Fruit fly (Drosophila melanogaster) whole organism, embryonic: ENCODE data around the gene Bet5.
A peak's percentile ranks its signal among the peaks of the same experiment; 100 is the strongest.

Experiments
- Blimp-1 ChIP-seq: fragments of 200-800 bp; sonication (Bioruptor generic); optimal IDR thresholded peaks from 3 replicates; lab custom pipeline; 2018; ENCODE audit warnings: missing biosample characterization, missing genetic modification characterization, mild to moderate bottlenecking, moderate library complexity, missing genetic modification reagents
- CG10565 ChIP-seq: fragments of 200-800 bp; sonication (Bioruptor generic); optimal IDR thresholded peaks from 3 replicates; lab custom pipeline; 2016; ENCODE audit warnings: missing biosample characterization, mild to moderate bottlenecking, missing genetic modification characterization
- CG11560 ChIP-seq: fragments of 200-800 bp; sonication (Bioruptor generic); IDR thresholded peaks from 3 replicates; pipeline ENCODE4 v1.3.6; 2022; ENCODE audit warnings: missing biosample characterization, missing genetic modification characterization
- CG12219 ChIP-seq: fragments of 200-800 bp; sonication (Bioruptor generic); optimal IDR thresholded peaks from 3 replicates; lab custom pipeline; 2018; ENCODE audit warnings: missing biosample characterization, mild to moderate bottlenecking, missing genetic modification characterization
- CG13624 ChIP-seq: fragments of 200-800 bp; sonication (Bioruptor generic); optimal IDR thresholded peaks from 2 replicates; lab custom pipeline; 2016; ENCODE audit warnings: missing biosample characterization, missing genetic modification characterization
- CG15269 ChIP-seq: fragments of 200-800 bp; sonication (Bioruptor generic); optimal IDR thresholded peaks from 2 replicates; lab custom pipeline; 2018; ENCODE audit warnings: missing biosample characterization, mild to moderate bottlenecking, missing genetic modification characterization, moderate library complexity
- CG16813 ChIP-seq: fragments of 200-800 bp; sonication (Bioruptor generic); IDR thresholded peaks from 3 replicates; pipeline ENCODE4 v1.3.6; 2022; ENCODE audit warnings: missing biosample characterization, missing genetic modification characterization; ENCODE audit not compliant: partially characterized antibody
- CG18262 ChIP-seq: fragments of 200-800 bp; optimal IDR thresholded peaks from 3 replicates; lab custom pipeline; 2019; ENCODE audit warnings: missing biosample characterization, mild to moderate bottlenecking, missing genetic modification characterization, moderate library complexity
- CG30020 ChIP-seq: fragments of 200-800 bp; optimal IDR thresholded peaks from 2 replicates; lab custom pipeline; 2019; ENCODE audit warnings: missing biosample characterization, mild to moderate bottlenecking, missing genetic modification characterization, moderate library complexity
- CG30403 ChIP-seq: fragments of 200-800 bp; sonication (Bioruptor generic); optimal IDR thresholded peaks from 3 replicates; lab custom pipeline; 2016; ENCODE audit warnings: missing biosample characterization, missing genetic modification characterization
- CG3065 ChIP-seq: fragments of 200-800 bp; sonication (Bioruptor generic); optimal IDR thresholded peaks from 2 replicates; lab custom pipeline; 2016; ENCODE audit warnings: missing biosample characterization, missing genetic modification characterization
- CG31365 ChIP-seq: fragments of 200-800 bp; sonication (Bioruptor generic); optimal IDR thresholded peaks from 2 replicates; lab custom pipeline; 2018; ENCODE audit warnings: missing biosample characterization, mild to moderate bottlenecking, missing genetic modification characterization
- CG3726 ChIP-seq: fragments of 200-800 bp; sonication (Bioruptor generic); IDR thresholded peaks from 3 replicates; pipeline ENCODE4, ENCODE4 v1.3.6; 2022; ENCODE audit warnings: missing biosample characterization, missing genetic modification characterization
- CG43689 ChIP-seq: fragments of 200-800 bp; sonication (Bioruptor generic); IDR thresholded peaks from 2 replicates; pipeline ENCODE4 v1.3.6; 2022; ENCODE audit warnings: missing biosample characterization, missing genetic modification characterization
- CG4404 ChIP-seq: fragments of 200-800 bp; sonication (Bioruptor generic); IDR thresholded peaks from 2 replicates; pipeline ENCODE4 v1.3.6; 2022; ENCODE audit warnings: missing biosample characterization, missing genetic modification characterization
- CG4707 ChIP-seq: fragments of 200-800 bp; sonication (Bioruptor generic); optimal IDR thresholded peaks from 2 replicates; lab custom pipeline; 2018; ENCODE audit warnings: missing biosample characterization, mild to moderate bottlenecking, missing genetic modification characterization, moderate library complexity
- CG6175 ChIP-seq: fragments of 200-800 bp; sonication (Bioruptor generic); IDR thresholded peaks from 3 replicates; pipeline ENCODE4 v1.3.6; 2022; ENCODE audit warnings: missing biosample characterization, missing genetic modification characterization
- CG8290 ChIP-seq, 3 experiments: fragments of 200-800 bp; sonication (Bioruptor generic); optimal IDR thresholded peaks; 2 replicates each; lab custom pipeline; 2016 to 2019; ENCODE audit warnings: missing biosample characterization in 3 of 3, missing genetic modification characterization in 3 of 3, mild to moderate bottlenecking in 2 of 3, moderate library complexity in 1 of 3
- MTF-1 ChIP-seq: fragments of 200-800 bp; sonication (Bioruptor generic); optimal IDR thresholded peaks from 2 replicates; lab custom pipeline; 2018; ENCODE audit warnings: missing biosample characterization, mild to moderate bottlenecking, missing genetic modification characterization, borderline replicate concordance
- NfI ChIP-seq: fragments of 200-800 bp; sonication (Bioruptor generic); optimal IDR thresholded peaks from 3 replicates; lab custom pipeline; 2018; ENCODE audit warnings: missing biosample characterization, mild to moderate bottlenecking, missing genetic modification characterization, moderate library complexity
- bsh ChIP-seq, 2 experiments: fragments of 200-800 bp; sonication (Bioruptor generic); optimal IDR thresholded peaks; 2 replicates each; lab custom pipeline; 2017 to 2018; ENCODE audit warnings: mild to moderate bottlenecking in 2 of 2, missing biosample characterization in 2 of 2, missing genetic modification characterization in 2 of 2, moderate library complexity in 1 of 2
- cg ChIP-seq: fragments of 200-800 bp; sonication (Bioruptor generic); optimal IDR thresholded peaks from 3 replicates; lab custom pipeline; 2019; ENCODE audit warnings: missing biosample characterization, mild to moderate bottlenecking, missing genetic modification characterization, moderate library complexity
- gcm2 ChIP-seq: fragments of 200-800 bp; sonication (Bioruptor generic); optimal IDR thresholded peaks from 2 replicates; lab custom pipeline; 2016; ENCODE audit warnings: missing biosample characterization, missing genetic modification characterization
- ham ChIP-seq: fragments of 200-800 bp; sonication (Bioruptor generic); IDR thresholded peaks from 2 replicates; pipeline ENCODE4 v1.3.6; 2022; ENCODE audit warnings: missing biosample characterization, missing genetic modification characterization
- yki ChIP-seq: fragments of >200 bp; optimal IDR thresholded peaks from 3 replicates; lab custom pipeline; 2018

Bet5 gene

dm6 chr3R:30224577-30224976, 44.5 kb downstream of the Bet5 start (continued):
- TF ChIP-seq CG18262 (tag; lab: Kevin White, UChicago) (peak; percentile 18), bsh (GFP tag; optimal IDR thresholded peaks at IDR 0.05; lab: Kevin White, UChicago) (peak in 1 of 2 experiments; percentile 26), cg (no peak), CG4404 (GFP tag; lab: Robert Waterston, UW) (no peak), gcm2 (GFP tag; lab: Kevin White, UChicago) (no peak), CG16813 (GFP tag; lab: Robert Waterston, UW) (no peak), CG30403 (no peak), CG15269 (tag; lab: Kevin White, UChicago) (no peak), CG8290 (GFP tag; optimal IDR thresholded peaks at IDR 0.05; lab: Kevin White, UChicago) (no peak), CG8290 (tag; optimal IDR thresholded peaks at IDR 0.05; lab: Kevin White, UChicago) (no peak), MTF-1 (no peak), CG11560 (tag; lab: Robert Waterston, UW) (no peak), CG10565 (GFP tag; lab: Kevin White, UChicago) (no peak), yki (lab: Kevin White, UChicago) (no peak), CG13624 (GFP tag; lab: Kevin White, UChicago) (no peak), CG31365 (no peak), CG3726 (GFP tag; lab: Robert Waterston, UW) (no peak), CG3065 (GFP tag; lab: Kevin White, UChicago) (no peak), CG43689 (GFP tag; lab: Robert Waterston, UW) (no peak), Blimp-1 (GFP tag; lab: Kevin White, UChicago) (peak; percentile 11), CG30020 (no peak), CG12219 (no peak), NfI (no peak), CG4707 (GFP tag; lab: Kevin White, UChicago) (no peak), ham (GFP tag; lab: Robert Waterston, UW) (no peak), CG6175 (GFP tag; lab: Robert Waterston, UW) (no peak)
- TF ChIP-seq, all 482 proteins: peak for 31
